Worm (Caenorhabditis elegans) whole organism, L1 larva: Measurements from ENCODE around the gene F10E9.1.
"Not testable (repeated sequence)": the region's sequence is repeated elsewhere in the genome, so short reads cannot be mapped to it uniquely, and the experiment has no call there.

Experiments
- C04F5.9 ChIP-seq: sonication (generic microtip); optimal IDR thresholded peaks from 2 replicates; lab custom pipeline; 2016; ENCODE audit warnings: missing genetic modification characterization, missing compliant biosample characterization
- C34B4.2 ChIP-seq: sonication (generic microtip); optimal IDR thresholded peaks from 2 replicates; lab custom pipeline; 2017; ENCODE audit warnings: mild to moderate bottlenecking, missing genetic modification characterization, missing compliant biosample characterization
- F16B12.6 ChIP-seq: fragments of 150-350 bp; optimal IDR thresholded peaks from 2 replicates; lab custom pipeline; 2014; ENCODE audit warnings: missing biosample characterization, missing genetic modification characterization
- Y116A8C.19 ChIP-seq: sonication (generic microtip); optimal IDR thresholded peaks from 2 replicates; lab custom pipeline; 2016; ENCODE audit warnings: missing compliant biosample characterization, missing genetic modification characterization, borderline replicate concordance
- alr-1 ChIP-seq: fragments of 200-800 bp; sonication (Bioruptor generic); optimal IDR thresholded peaks from 2 replicates; lab custom pipeline; 2018; ENCODE audit warnings: borderline replicate concordance, mild to moderate bottlenecking, missing genetic modification characterization, missing compliant biosample characterization
- blmp-1 ChIP-seq: fragments of 150-350 bp; optimal IDR thresholded peaks from 2 replicates; lab custom pipeline; 2014; ENCODE audit warnings: missing biosample characterization, missing genetic modification characterization
- ceh-63 ChIP-seq: fragments of 200-800 bp; sonication (Bioruptor generic); optimal IDR thresholded peaks from 2 replicates; lab custom pipeline; 2018; ENCODE audit warnings: mild to moderate bottlenecking, missing genetic modification characterization, missing compliant biosample characterization
- ceh-8 ChIP-seq: fragments of 200-800 bp; sonication (Bioruptor generic); optimal IDR thresholded peaks from 2 replicates; lab custom pipeline; 2018; ENCODE audit warnings: mild to moderate bottlenecking, missing genetic modification characterization, moderate library complexity, missing compliant biosample characterization
- ceh-82 ChIP-seq, 3 experiments: fragments of 150-350 bp in 1 of 3; sonication (generic microtip) in 2 of 3; optimal IDR thresholded peaks; 2 replicates each; lab custom pipeline; 2014 to 2017; ENCODE audit warnings: missing biosample characterization in 3 of 3, missing genetic modification characterization in 3 of 3
- ces-1 ChIP-seq: fragments of 150-350 bp; optimal IDR thresholded peaks from 2 replicates; lab custom pipeline; 2014; ENCODE audit warnings: missing biosample characterization, missing genetic modification reagents, missing genetic modification characterization
- dpl-1 ChIP-seq, 3 experiments: fragments of 150-350 bp in 2 of 3; sonication (generic microtip) in 1 of 3; optimal IDR thresholded peaks; 2 replicates each; lab custom pipeline; 2014 to 2017; ENCODE audit warnings: missing biosample characterization in 3 of 3, missing genetic modification characterization in 3 of 3, missing genetic modification reagents in 3 of 3
- efl-1 ChIP-seq, 4 experiments: fragments of 150-350 bp; optimal IDR thresholded peaks in 3 of 4; peaks in 1 of 4; 1 replicate in 1 of 4; 2 replicates in 3 of 4; lab custom pipeline; 2014; ENCODE audit warnings: missing biosample characterization in 2 of 4, missing genetic modification characterization in 2 of 4, missing genetic modification reagents in 2 of 4
- egl-27 ChIP-seq, 2 experiments: fragments of 150-350 bp in 1 of 2; sonication (generic microtip); optimal IDR thresholded peaks; 3 replicates each; lab custom pipeline; 2017 to 2018; ENCODE audit warnings: missing biosample characterization in 2 of 2, missing genetic modification characterization in 2 of 2, missing genetic modification reagents in 2 of 2
- elt-3 ChIP-seq, 6 experiments: fragments of 150-350 bp in 1 of 6; sonication (generic microtip); optimal IDR thresholded peaks; 2 replicates each; lab custom pipeline; 2017 to 2018; ENCODE audit warnings: missing biosample characterization in 6 of 6, missing genetic modification characterization in 6 of 6, inconsistent platforms in 1 of 6
- fkh-8 ChIP-seq: sonication (generic microtip); optimal IDR thresholded peaks from 2 replicates; lab custom pipeline; 2016; ENCODE audit warnings: mild to moderate bottlenecking, missing genetic modification characterization, missing compliant biosample characterization
- hpl-2 ChIP-seq: fragments of 150-350 bp; optimal IDR thresholded peaks from 2 replicates; lab custom pipeline; 2014; ENCODE audit warnings: missing biosample characterization, missing genetic modification reagents, missing genetic modification characterization
- irx-1 ChIP-seq: sonication (generic microtip); optimal IDR thresholded peaks from 2 replicates; lab custom pipeline; 2016; ENCODE audit warnings: missing genetic modification characterization, missing compliant biosample characterization
- isw-1 ChIP-seq: fragments of 200-800 bp; sonication (Bioruptor generic); IDR thresholded peaks from 2 replicates; pipeline ENCODE4 v1.3.6; 2022; ENCODE audit warnings: missing genetic modification characterization, missing compliant biosample characterization
- jun-1 ChIP-seq: fragments of 150-350 bp; optimal IDR thresholded peaks from 2 replicates; lab custom pipeline; 2014; ENCODE audit warnings: missing biosample characterization, missing genetic modification reagents, missing genetic modification characterization
- lin-13 ChIP-seq: fragments of 150-350 bp; optimal IDR thresholded peaks from 2 replicates; lab custom pipeline; 2014; ENCODE audit warnings: missing biosample characterization, missing genetic modification reagents, missing genetic modification characterization
- lin-35 ChIP-seq, 2 experiments: fragments of 150-350 bp; optimal IDR thresholded peaks; 2 replicates each; lab custom pipeline; 2014; ENCODE audit warnings: missing biosample characterization in 2 of 2, missing genetic modification characterization in 2 of 2, missing genetic modification reagents in 2 of 2
- lsy-2 ChIP-seq, 2 experiments: fragments of 150-350 bp; optimal IDR thresholded peaks; 2 replicates each; lab custom pipeline; 2014; ENCODE audit warnings: missing biosample characterization in 2 of 2, missing genetic modification characterization in 2 of 2
- mab-9 ChIP-seq: fragments of 200-800 bp; sonication (Bioruptor generic); IDR thresholded peaks from 2 replicates; pipeline ENCODE4 v1.3.6; 2022; ENCODE audit warnings: missing genetic modification reagents, missing genetic modification characterization, missing compliant biosample characterization
- mdl-1 ChIP-seq, 2 experiments: fragments of 150-350 bp; optimal IDR thresholded peaks; 2 replicates each; lab custom pipeline; 2014 to 2017; ENCODE audit warnings: missing biosample characterization in 2 of 2, missing genetic modification characterization in 2 of 2, inconsistent platforms in 1 of 2
- mef-2 ChIP-seq: fragments of 150-350 bp; optimal IDR thresholded peaks from 2 replicates; lab custom pipeline; 2014; ENCODE audit warnings: missing biosample characterization, missing genetic modification characterization
- mep-1 ChIP-seq: fragments of 150-350 bp; optimal IDR thresholded peaks from 2 replicates; lab custom pipeline; 2014; ENCODE audit warnings: missing biosample characterization, missing genetic modification characterization
- nhr-11 ChIP-seq: fragments of 150-350 bp; optimal IDR thresholded peaks from 2 replicates; lab custom pipeline; 2014; ENCODE audit warnings: missing biosample characterization, missing genetic modification characterization
- nhr-19 ChIP-seq: fragments of 200-800 bp; sonication (Bioruptor generic); conservative IDR thresholded peaks from 2 replicates; pipeline ENCODE4 v1.3.6; 2022; ENCODE audit warnings: missing genetic modification characterization, missing compliant biosample characterization
- nhr-20 ChIP-seq: sonication (generic microtip); optimal IDR thresholded peaks from 2 replicates; lab custom pipeline; 2016; ENCODE audit warnings: mild to moderate bottlenecking, missing genetic modification characterization, missing compliant biosample characterization
- nhr-47 ChIP-seq: sonication (generic microtip); optimal IDR thresholded peaks from 2 replicates; lab custom pipeline; 2016; ENCODE audit warnings: mild to moderate bottlenecking, missing genetic modification characterization, moderate library complexity, missing compliant biosample characterization
- nhr-71 ChIP-seq: sonication (generic microtip); optimal IDR thresholded peaks from 2 replicates; lab custom pipeline; 2016; ENCODE audit warnings: mild to moderate bottlenecking, missing genetic modification characterization, moderate library complexity, missing compliant biosample characterization
- nhr-85 ChIP-seq: sonication (generic microtip); peaks from one replicate; lab custom pipeline; 2016; ENCODE audit warnings: missing genetic modification characterization, inconsistent platforms, missing compliant biosample characterization
- rnt-1 ChIP-seq: sonication (generic microtip); optimal IDR thresholded peaks from 2 replicates; lab custom pipeline; 2016; ENCODE audit warnings: mild to moderate bottlenecking, missing genetic modification characterization, moderate library complexity, missing compliant biosample characterization
- snpc-4 ChIP-seq: fragments of 150-350 bp; optimal IDR thresholded peaks from 2 replicates; lab custom pipeline; 2014; ENCODE audit warnings: missing biosample characterization, missing genetic modification characterization
- snu-23 ChIP-seq: sonication (generic microtip); optimal IDR thresholded peaks from 2 replicates; lab custom pipeline; 2016; ENCODE audit warnings: missing genetic modification characterization, missing compliant biosample characterization
- sox-4 ChIP-seq: sonication (generic microtip); optimal IDR thresholded peaks from 2 replicates; lab custom pipeline; 2016; ENCODE audit warnings: missing genetic modification characterization, missing compliant biosample characterization
- tbx-2 ChIP-seq: sonication (generic microtip); optimal IDR thresholded peaks from 2 replicates; lab custom pipeline; 2016; ENCODE audit warnings: missing genetic modification characterization, missing compliant biosample characterization
- unc-130 ChIP-seq: fragments of 150-350 bp; optimal IDR thresholded peaks from 2 replicates; lab custom pipeline; 2017; ENCODE audit warnings: missing biosample characterization, missing genetic modification characterization, inconsistent platforms
- unc-62 ChIP-seq: fragments of 150-350 bp; optimal IDR thresholded peaks from 2 replicates; lab custom pipeline; 2014; ENCODE audit warnings: missing biosample characterization, missing genetic modification reagents, missing genetic modification characterization
- unc-98 ChIP-seq: fragments of 200-800 bp; sonication (Bioruptor generic); IDR thresholded peaks from 2 replicates; pipeline ENCODE4 v1.3.6; 2022; ENCODE audit warnings: missing genetic modification characterization, missing compliant biosample characterization

Gene F10E9.1

ce11 chrIII:8331779-8332178 lies 8.8 kb downstream of the F10E9.1 start, which contains the start of the genes mrps-18A and ZC262.2:
TSS of gene mrps-18A (minus strand) at chrIII:8331919.
TSS of gene ZC262.2 (plus strand) at chrIII:8332062.
- TF ChIP-seq irx-1 (tag; lab: Kevin White, UChicago) (peak; percentile 22), efl-1 (optimal IDR thresholded peaks at IDR 0.05; lab: Kevin White, UChicago) (peak; percentile 49 to 65), efl-1 (GFP tag; optimal IDR thresholded peaks at IDR 0.05 in 1 of 2; lab: Kevin White, UChicago) (peak; percentile 69 to 85), mab-9 (no peak), dpl-1 (GFP tag; optimal IDR thresholded peaks at IDR 0.05; lab: Kevin White, UChicago) (peak; percentile 43 to 65 (median 45)), snpc-4 (tag; lab: Kevin White, UChicago) (no peak), ces-1 (no peak), fkh-8 (no peak), ceh-82 (tag; optimal IDR thresholded peaks at IDR 0.05; lab: Kevin White, UChicago) (peak in 1 of 3 experiments; percentile 28), snu-23 (GFP tag; lab: Kevin White, UChicago) (peak; percentile 45), nhr-47 (tag; lab: Kevin White, UChicago) (peak; percentile 18), unc-130 (peak; percentile 55), ceh-63 (GFP tag; lab: Kevin White, UChicago) (no peak), lsy-2 (tag; optimal IDR thresholded peaks at IDR 0.05; lab: Kevin White, UChicago) (peak; percentile 91 to 98), egl-27 (tag; optimal IDR thresholded peaks at IDR 0.05; lab: Kevin White, UChicago) (no peak), elt-3 (tag; optimal IDR thresholded peaks at IDR 0.05; lab: Kevin White, UChicago) (peak in 1 of 6 experiments; percentile 25), Y116A8C.19 (no peak), rnt-1 (peak; percentile 10), blmp-1 (tag; lab: Kevin White, UChicago) (peak; percentile 14), nhr-71 (tag; lab: Kevin White, UChicago) (peak; percentile 24), hpl-2 (no peak), C04F5.9 (peak; percentile 27), tbx-2 (peak; percentile 0), jun-1 (tag; lab: Kevin White, UChicago) (no peak), alr-1 (no peak), lin-35 (GFP tag; optimal IDR thresholded peaks at IDR 0.05; lab: Kevin White, UChicago) (peak; percentile 60 to 76), sox-4 (tag; lab: Kevin White, UChicago) (no peak), F16B12.6 (tag; lab: Kevin White, UChicago) (peak; percentile 83), C34B4.2 (tag; lab: Kevin White, UChicago) (no peak), mep-1 (tag; lab: Kevin White, UChicago) (peak; percentile 66)

- TF ChIP-seq mef-2, result no peak
- no peak for TF ChIP-seq unc-62 (GFP tag; lab: Kevin White, UChicago)
- TF ChIP-seq unc-98, result no peak
- TF ChIP-seq ceh-8 (GFP tag; lab: Kevin White, UChicago), result no peak
- no peak for TF ChIP-seq nhr-20
- no peak for TF ChIP-seq mdl-1 (tag; optimal IDR thresholded peaks at IDR 0.05; lab: Kevin White, UChicago)
- TF ChIP-seq nhr-85 (tag; lab: Kevin White, UChicago), result no peak
- TF ChIP-seq nhr-19, result no peak
- no peak for TF ChIP-seq lsy-2 (tag; optimal IDR thresholded peaks at IDR 0.05; lab: Kevin White, UChicago)
- no peak for TF ChIP-seq alr-1
- no peak for TF ChIP-seq nhr-11
- no peak for TF ChIP-seq nhr-47 (tag; lab: Kevin White, UChicago)
- TF ChIP-seq lin-13 (GFP tag; lab: Kevin White, UChicago), result no peak
- TF ChIP-seq snpc-4 (tag; lab: Kevin White, UChicago), result no peak
These were observed 11.5 kb downstream of the F10E9.1 start, which contains the start of gene ZC262.4 for ce11 chrIII:8334432-8334831. TSS of gene ZC262.4 (minus strand) at chrIII:8334532.

- TF ChIP-seq egl-27 (tag; optimal IDR thresholded peaks at IDR 0.05; lab: Kevin White, UChicago); isw-1 (GFP tag; lab: Robert Waterston, UW); F16B12.6 (tag; lab: Kevin White, UChicago): not testable (repeated sequence)
These were observed 16.4 kb downstream of the F10E9.1 start, which contains the start of gene clc-28 for ce11 chrIII:8339372-8339771. TSS of gene clc-28 (minus strand) at chrIII:8339472.
